Worm (Caenorhabditis elegans) whole organism, late embryonic: Measurements from ENCODE around the gene R11G1.2.

Experiments
- C08G9.2 ChIP-seq: sonication (generic microtip); optimal IDR thresholded peaks from 2 replicates; lab custom pipeline; 2016; ENCODE audit warnings: mild to moderate bottlenecking, missing genetic modification characterization, moderate library complexity, missing compliant biosample characterization
- K02D7.2 ChIP-seq: sonication (generic microtip); optimal IDR thresholded peaks from 2 replicates; lab custom pipeline; 2017; ENCODE audit warnings: mild to moderate bottlenecking, missing genetic modification characterization, missing compliant biosample characterization
- T23F11.4 ChIP-seq: fragments of 200-800 bp; sonication (Bioruptor generic); optimal IDR thresholded peaks from 2 replicates; lab custom pipeline; 2018; ENCODE audit warnings: mild to moderate bottlenecking, missing genetic modification characterization, missing compliant biosample characterization
- ahr-1 ChIP-seq: sonication (generic microtip); optimal IDR thresholded peaks from 2 replicates; lab custom pipeline; 2016; ENCODE audit warnings: missing genetic modification characterization, missing compliant biosample characterization
- ama-1 ChIP-seq: fragments of 150-350 bp; optimal IDR thresholded peaks from 2 replicates; lab custom pipeline; 2014
- ceh-18 ChIP-seq: sonication (generic microtip); optimal IDR thresholded peaks from 2 replicates; lab custom pipeline; 2016; ENCODE audit warnings: missing genetic modification characterization, missing compliant biosample characterization
- ceh-19 ChIP-seq: fragments of 200-800 bp; sonication (Bioruptor generic); optimal IDR thresholded peaks from 2 replicates; lab custom pipeline; 2018; ENCODE audit warnings: mild to moderate bottlenecking, missing genetic modification characterization, missing compliant biosample characterization
- ceh-2 ChIP-seq: sonication (generic microtip); optimal IDR thresholded peaks from 2 replicates; lab custom pipeline; 2016; ENCODE audit warnings: missing genotype, missing genetic modification characterization, missing compliant biosample characterization
- ceh-22 ChIP-seq: sonication (generic microtip); optimal IDR thresholded peaks from 2 replicates; lab custom pipeline; 2017; ENCODE audit warnings: missing biosample characterization, missing genetic modification characterization
- ceh-24 ChIP-seq: sonication (generic microtip); optimal IDR thresholded peaks from 2 replicates; lab custom pipeline; 2016; ENCODE audit warnings: mild to moderate bottlenecking, missing genetic modification characterization, missing compliant biosample characterization
- ceh-30 ChIP-seq: fragments of 150-350 bp; optimal IDR thresholded peaks from 2 replicates; lab custom pipeline; 2014; ENCODE audit warnings: missing biosample characterization, missing genetic modification characterization
- ceh-31 ChIP-seq: sonication (generic microtip); optimal IDR thresholded peaks from 2 replicates; lab custom pipeline; 2016; ENCODE audit warnings: missing genetic modification characterization, missing compliant biosample characterization
- ceh-34 ChIP-seq: sonication (generic microtip); optimal IDR thresholded peaks from 2 replicates; lab custom pipeline; 2016; ENCODE audit warnings: mild to moderate bottlenecking, missing genetic modification characterization, missing compliant biosample characterization
- ceh-9 ChIP-seq: sonication (generic microtip); optimal IDR thresholded peaks from 2 replicates; lab custom pipeline; 2016; ENCODE audit warnings: mild to moderate bottlenecking, missing genetic modification characterization, inconsistent platforms, missing compliant biosample characterization
- che-1 ChIP-seq: sonication (generic microtip); optimal IDR thresholded peaks from 2 replicates; lab custom pipeline; 2016; ENCODE audit warnings: mild to moderate bottlenecking, missing genetic modification characterization, missing compliant biosample characterization
- dmd-4 ChIP-seq: sonication (generic microtip); optimal IDR thresholded peaks from 2 replicates; lab custom pipeline; 2016; ENCODE audit warnings: borderline replicate concordance, missing genetic modification characterization, missing compliant biosample characterization
- elt-2 ChIP-seq: sonication (generic microtip); optimal IDR thresholded peaks from 2 replicates; lab custom pipeline; 2016; ENCODE audit warnings: missing genetic modification reagents, missing genetic modification characterization, missing compliant biosample characterization
- hlh-13 ChIP-seq: fragments of 200-800 bp; sonication (Bioruptor generic); optimal IDR thresholded peaks from 2 replicates; lab custom pipeline; 2018; ENCODE audit warnings: mild to moderate bottlenecking, missing genetic modification characterization, missing compliant biosample characterization
- hlh-15 ChIP-seq: sonication (generic microtip); optimal IDR thresholded peaks from 2 replicates; lab custom pipeline; 2016; ENCODE audit warnings: missing genetic modification characterization, missing compliant biosample characterization
- hlh-30 ChIP-seq: sonication (generic microtip); optimal IDR thresholded peaks from 2 replicates; lab custom pipeline; 2017; ENCODE audit warnings: antibody characterized with exemption, missing genetic modification characterization, missing compliant biosample characterization; ENCODE audit not compliant: insufficient read depth
- hlh-6 ChIP-seq: sonication (generic microtip); optimal IDR thresholded peaks from 2 replicates; lab custom pipeline; 2016; ENCODE audit warnings: missing genotype, missing genetic modification characterization, missing compliant biosample characterization
- lin-11 ChIP-seq: fragments of 200-800 bp; sonication (Bioruptor generic); optimal IDR thresholded peaks from 2 replicates; lab custom pipeline; 2018; ENCODE audit warnings: mild to moderate bottlenecking, missing genetic modification characterization, missing compliant biosample characterization
- madf-2 ChIP-seq: sonication (generic microtip); optimal IDR thresholded peaks from 2 replicates; lab custom pipeline; 2017; ENCODE audit warnings: missing genetic modification characterization, missing compliant biosample characterization
- nfya-1 ChIP-seq: sonication (generic microtip); optimal IDR thresholded peaks from 2 replicates; lab custom pipeline; 2017; ENCODE audit warnings: missing genetic modification characterization, mild to moderate bottlenecking, missing compliant biosample characterization, antibody characterized with exemption, moderate library complexity
- npax-4 ChIP-seq: sonication (generic microtip); optimal IDR thresholded peaks from 2 replicates; lab custom pipeline; 2016; ENCODE audit warnings: missing genetic modification characterization, missing compliant biosample characterization
- odd-2 ChIP-seq: sonication (generic microtip); optimal IDR thresholded peaks from 2 replicates; lab custom pipeline; 2017; ENCODE audit warnings: antibody characterized with exemption, mild to moderate bottlenecking, missing genetic modification characterization, missing compliant biosample characterization
- pat-9 ChIP-seq: fragments of 200-800 bp; sonication (Bioruptor generic); optimal IDR thresholded peaks from 2 replicates; lab custom pipeline; 2018; ENCODE audit warnings: mild to moderate bottlenecking, missing genetic modification characterization, moderate library complexity, missing compliant biosample characterization
- pha-2 ChIP-seq: sonication (generic microtip); optimal IDR thresholded peaks from 2 replicates; lab custom pipeline; 2017; ENCODE audit warnings: mild to moderate bottlenecking, missing genetic modification characterization, missing compliant biosample characterization
- pha-4 ChIP-seq: fragments of 150-350 bp; optimal IDR thresholded peaks from 2 replicates; lab custom pipeline; 2018; ENCODE audit warnings: missing biosample characterization, missing genetic modification reagents, missing genetic modification characterization
- pros-1 ChIP-seq: fragments of 150-350 bp; optimal IDR thresholded peaks from 2 replicates; lab custom pipeline; 2014; ENCODE audit warnings: missing biosample characterization, missing genetic modification reagents, missing genetic modification characterization
- ref-2 ChIP-seq: sonication (generic microtip); optimal IDR thresholded peaks from 2 replicates; lab custom pipeline; 2016; ENCODE audit warnings: missing genetic modification characterization, missing compliant biosample characterization
- rnt-1 ChIP-seq: sonication (generic microtip); optimal IDR thresholded peaks from 2 replicates; lab custom pipeline; 2016; ENCODE audit warnings: missing genetic modification characterization, missing compliant biosample characterization
- sdc-2 ChIP-seq: sonication (generic microtip); optimal IDR thresholded peaks from 2 replicates; lab custom pipeline; 2016; ENCODE audit warnings: missing genotype, missing genetic modification characterization, missing compliant biosample characterization
- sox-2 ChIP-seq: fragments of 200-800 bp; sonication (Bioruptor generic); IDR thresholded peaks from 2 replicates; pipeline ENCODE4 v1.3.6; 2022; ENCODE audit warnings: missing genetic modification reagents, missing genetic modification characterization, missing compliant biosample characterization
- tbx-2 ChIP-seq: sonication (generic microtip); optimal IDR thresholded peaks from 2 replicates; lab custom pipeline; 2016; ENCODE audit warnings: missing genetic modification characterization, missing compliant biosample characterization
- tbx-7 ChIP-seq: sonication (generic microtip); optimal IDR thresholded peaks from 2 replicates; lab custom pipeline; 2016; ENCODE audit warnings: missing genotype, missing genetic modification characterization, missing compliant biosample characterization
- unc-42 ChIP-seq: sonication (generic microtip); optimal IDR thresholded peaks from 2 replicates; lab custom pipeline; 2016; ENCODE audit warnings: missing genotype, missing genetic modification characterization, missing compliant biosample characterization
- unc-55 ChIP-seq: sonication (generic microtip); optimal IDR thresholded peaks from 2 replicates; lab custom pipeline; 2017; ENCODE audit warnings: missing biosample characterization, missing genetic modification reagents, missing genetic modification characterization

The R11G1.2 gene

ce11 chrX:3689155-3689719 is 38.8 kb downstream of the R11G1.2 start, which contains the start of gene tag-278 (continued):
- TF ChIP-seq ahr-1 (tag; lab: Kevin White, UChicago): no peak
- no peak for TF ChIP-seq ceh-30 (tag; lab: Kevin White, UChicago)
- no peak for TF ChIP-seq hlh-15 (tag; lab: Kevin White, UChicago)
- peak; percentile 23 for TF ChIP-seq ceh-31
- TF ChIP-seq K02D7.2 (tag; lab: Kevin White, UChicago): no peak
- no peak for TF ChIP-seq sox-2 (GFP tag; lab: Robert Waterston, UW)
- no peak for TF ChIP-seq tbx-2
- TF ChIP-seq madf-2: no peak
- no peak for TF ChIP-seq hlh-30
- TF ChIP-seq ceh-24: no peak

- TF ChIP-seq nfya-1 (tag; lab: Kevin White, UChicago) (no peak), T23F11.4 (no peak), ceh-19 (no peak), pha-2 (tag; lab: Kevin White, UChicago) (no peak), lin-11 (tag; lab: Kevin White, UChicago) (no peak), ceh-2 (no peak), ceh-9 (tag; lab: Kevin White, UChicago) (no peak)
- TF ChIP-seq, all 69 proteins: peak for 0
Measured at ce11 chrX:3689802-3690201, 39.4 kb downstream of the R11G1.2 start.

- TF ChIP-seq ama-1 (lab: Kevin White, UChicago) (no peak), ceh-24 (no peak), ceh-34 (tag; lab: Kevin White, UChicago) (no peak), npax-4 (tag; lab: Kevin White, UChicago) (no peak)
Measured at ce11 chrX:3693138-3693537, 42.7 kb downstream of the R11G1.2 start, which contains the start of gene C02F12.8. Gene C02F12.8, minus strand, starts transcription at chrX:3693238.

- TF ChIP-seq ceh-22 (tag; lab: Kevin White, UChicago) (peak; percentile 32), odd-2 (tag; lab: Kevin White, UChicago) (no peak), ceh-18 (tag; lab: Kevin White, UChicago) (peak; percentile 51), dmd-4 (tag; lab: Kevin White, UChicago) (peak; percentile 18), ceh-9 (tag; lab: Kevin White, UChicago) (no peak), rnt-1 (tag; lab: Kevin White, UChicago) (peak; percentile 39), lin-11 (tag; lab: Kevin White, UChicago) (no peak), C08G9.2 (peak; percentile 33), ceh-31 (peak; percentile 72), pha-2 (tag; lab: Kevin White, UChicago) (peak; percentile 9), che-1 (tag; lab: Kevin White, UChicago) (peak; percentile 30), ceh-19 (peak; percentile 50), sdc-2 (peak; percentile 74), pha-4 (tag; lab: Kevin White, UChicago) (no peak), tbx-2 (peak; percentile 79), sox-2 (GFP tag; lab: Robert Waterston, UW) (peak; percentile 37; the same call in 1 of the 2 replicates), elt-2 (peak; percentile 28), pat-9 (tag; lab: Kevin White, UChicago) (peak; percentile 15), pros-1 (no peak), hlh-6 (peak; percentile 2), nfya-1 (tag; lab: Kevin White, UChicago) (peak; percentile 56), ref-2 (peak; percentile 79), tbx-7 (tag; lab: Kevin White, UChicago) (no peak), unc-42 (tag; lab: Kevin White, UChicago) (peak; percentile 38), hlh-13 (GFP tag; lab: Kevin White, UChicago) (no peak), unc-55 (GFP tag; lab: Kevin White, UChicago) (peak; percentile 55), madf-2 (peak; percentile 41)
Measured at ce11 chrX:3694172-3694571, 43.8 kb downstream of the R11G1.2 start.
